Fruit fly (Drosophila melanogaster) whole organism, embryonic: ENCODE measurements around the gene CG11695.

Experiments used
- Asciz ChIP-seq: fragments of 200-800 bp; sonication (Bioruptor generic); optimal IDR thresholded peaks from 2 replicates; lab custom pipeline; 2017; ENCODE audit warnings: missing biosample characterization, mild to moderate bottlenecking, missing genetic modification characterization, missing genetic modification reagents
- Bdp1 ChIP-seq: fragments of 200-800 bp; sonication (Bioruptor generic); optimal IDR thresholded peaks from 3 replicates; lab custom pipeline; 2016; ENCODE audit warnings: missing biosample characterization, missing genetic modification characterization
- CG1024 ChIP-seq: fragments of 200-800 bp; sonication (Bioruptor generic); IDR thresholded peaks from 2 replicates; pipeline ENCODE4 v1.3.6; 2022; ENCODE audit warnings: missing biosample characterization, missing genetic modification characterization
- CG11504 ChIP-seq: fragments of 200-800 bp; sonication (Bioruptor generic); optimal IDR thresholded peaks from 3 replicates; lab custom pipeline; 2019; ENCODE audit warnings: missing biosample characterization, mild to moderate bottlenecking, missing genetic modification characterization, moderate library complexity
- CG12219 ChIP-seq: fragments of 200-800 bp; sonication (Bioruptor generic); optimal IDR thresholded peaks from 3 replicates; lab custom pipeline; 2018; ENCODE audit warnings: missing biosample characterization, mild to moderate bottlenecking, missing genetic modification characterization
- CG14014 ChIP-seq: fragments of 200-800 bp; sonication (Bioruptor generic); IDR thresholded peaks from 2 replicates; pipeline ENCODE4 v1.3.6; 2022; ENCODE audit warnings: missing biosample characterization, missing genetic modification characterization
- CG1647 ChIP-seq: fragments of 200-800 bp; sonication (Bioruptor generic); optimal IDR thresholded peaks from 3 replicates; lab custom pipeline; 2016; ENCODE audit warnings: missing biosample characterization, missing genetic modification characterization
- CG16779 ChIP-seq: fragments of 200-800 bp; sonication (Bioruptor generic); IDR thresholded peaks from 2 replicates; pipeline ENCODE4 v1.3.6; 2022; ENCODE audit warnings: missing biosample characterization, missing genetic modification characterization
- CG16863 ChIP-seq: fragments of 200-800 bp; sonication (Bioruptor generic); optimal IDR thresholded peaks from 3 replicates; lab custom pipeline; 2016; ENCODE audit warnings: missing biosample characterization, missing genetic modification characterization
- CG17802 ChIP-seq: fragments of 200-800 bp; sonication (Bioruptor generic); optimal IDR thresholded peaks from 2 replicates; lab custom pipeline; 2018; ENCODE audit warnings: missing biosample characterization, mild to moderate bottlenecking, missing genetic modification characterization, moderate library complexity
- CG18011 ChIP-seq: fragments of 200-800 bp; sonication (Bioruptor generic); optimal IDR thresholded peaks from 2 replicates; lab custom pipeline; 2017; ENCODE audit warnings: missing biosample characterization, missing genetic modification characterization, mild to moderate bottlenecking, moderate library complexity, missing genotype
- CG18476 ChIP-seq: fragments of 200-800 bp; sonication (Bioruptor generic); optimal IDR thresholded peaks from 2 replicates; lab custom pipeline; 2016; ENCODE audit warnings: missing biosample characterization, mild to moderate bottlenecking, missing genetic modification characterization
- CG18764 ChIP-seq: fragments of 200-800 bp; sonication (Bioruptor generic); optimal IDR thresholded peaks from 3 replicates; lab custom pipeline; 2016; ENCODE audit warnings: missing biosample characterization, missing genetic modification characterization
- CG32532 ChIP-seq: fragments of 200-800 bp; sonication (Bioruptor generic); IDR thresholded peaks from 2 replicates; pipeline ENCODE4 v1.3.6; 2022; ENCODE audit warnings: missing biosample characterization, missing genetic modification characterization
- CG32767 ChIP-seq: fragments of 200-800 bp; sonication (Bioruptor generic); IDR thresholded peaks from 2 replicates; pipeline ENCODE4 v1.3.6; 2022; ENCODE audit warnings: missing biosample characterization, missing genetic modification characterization
- CG33213 ChIP-seq: fragments of 200-800 bp; sonication (Bioruptor generic); optimal IDR thresholded peaks from 3 replicates; lab custom pipeline; 2016; ENCODE audit warnings: missing biosample characterization, missing genetic modification characterization
- CG3838 ChIP-seq: fragments of 200-800 bp; sonication (Bioruptor generic); optimal IDR thresholded peaks from 3 replicates; lab custom pipeline; 2016; ENCODE audit warnings: missing biosample characterization, missing genetic modification characterization
- CG3995 ChIP-seq: fragments of 200-800 bp; sonication (Bioruptor generic); optimal IDR thresholded peaks from 3 replicates; lab custom pipeline; 2016; ENCODE audit warnings: missing biosample characterization, missing genetic modification characterization
- CG4360 ChIP-seq: fragments of 200-800 bp; sonication (Bioruptor generic); IDR thresholded peaks from 2 replicates; pipeline ENCODE4 v1.3.6; 2022; ENCODE audit warnings: missing biosample characterization, missing genetic modification characterization
- CG4617 ChIP-seq: fragments of 200-800 bp; sonication (Bioruptor generic); optimal IDR thresholded peaks from 3 replicates; lab custom pipeline; 2016; ENCODE audit warnings: missing biosample characterization, missing genetic modification characterization, borderline replicate concordance
- CG6689 ChIP-seq: fragments of 200-800 bp; sonication (Bioruptor generic); IDR thresholded peaks from 2 replicates; pipeline ENCODE4 v1.3.6; 2022; ENCODE audit warnings: missing biosample characterization, missing genetic modification characterization
- CG6765 ChIP-seq: fragments of 200-800 bp; sonication (Bioruptor generic); optimal IDR thresholded peaks from 3 replicates; lab custom pipeline; 2017; ENCODE audit warnings: missing biosample characterization, mild to moderate bottlenecking, missing genetic modification characterization
- CG7556 ChIP-seq: fragments of 200-800 bp; sonication (Bioruptor generic); optimal IDR thresholded peaks from 2 replicates; lab custom pipeline; 2017; ENCODE audit warnings: missing biosample characterization, mild to moderate bottlenecking, missing genetic modification characterization
- CG8924 ChIP-seq: fragments of 200-800 bp; optimal IDR thresholded peaks from 3 replicates; lab custom pipeline; 2019; ENCODE audit warnings: missing biosample characterization, mild to moderate bottlenecking, missing genetic modification characterization, moderate library complexity
- CrebB ChIP-seq: fragments of 200-800 bp; sonication (Bioruptor generic); optimal IDR thresholded peaks from 3 replicates; lab custom pipeline; 2018; ENCODE audit warnings: missing biosample characterization, mild to moderate bottlenecking, missing genetic modification characterization
- Deaf1 ChIP-seq: fragments of 200-800 bp; optimal IDR thresholded peaks from 3 replicates; lab custom pipeline; 2019; ENCODE audit warnings: missing biosample characterization, mild to moderate bottlenecking, missing genetic modification characterization, moderate library complexity
- Dek ChIP-seq: fragments of 200-800 bp; sonication (Bioruptor generic); optimal IDR thresholded peaks from 3 replicates; lab custom pipeline; 2019; ENCODE audit warnings: missing biosample characterization, mild to moderate bottlenecking, missing genetic modification characterization, moderate library complexity
- Elba2 ChIP-seq: fragments of 200-800 bp; sonication (Bioruptor generic); optimal IDR thresholded peaks from 3 replicates; lab custom pipeline; 2016; ENCODE audit warnings: missing biosample characterization, missing genetic modification characterization
- Gug ChIP-seq: fragments of 200-800 bp; sonication (Bioruptor generic); IDR thresholded peaks from 4 replicates; pipeline ENCODE4 v1.3.6; 2022; ENCODE audit warnings: missing biosample characterization, missing genetic modification characterization
- Hr3 ChIP-seq: fragments of 200-800 bp; sonication (Bioruptor generic); optimal IDR thresholded peaks from 3 replicates; lab custom pipeline; 2016; ENCODE audit warnings: missing biosample characterization, missing genetic modification characterization
- Hr39 ChIP-seq: fragments of >200 bp; optimal IDR thresholded peaks from 2 replicates; lab custom pipeline; 2017
- Hsf ChIP-seq: fragments of 200-800 bp; sonication (Bioruptor generic); optimal IDR thresholded peaks from 3 replicates; lab custom pipeline; 2016; ENCODE audit warnings: missing biosample characterization, missing genetic modification characterization
- MESR4 ChIP-seq: fragments of 200-800 bp; sonication (Bioruptor generic); optimal IDR thresholded peaks from 2 replicates; lab custom pipeline; 2018; ENCODE audit warnings: missing biosample characterization, mild to moderate bottlenecking, missing genetic modification characterization, moderate library complexity
- Tbp ChIP-seq: fragments of >200 bp; optimal IDR thresholded peaks from 2 replicates; lab custom pipeline; 2018; ENCODE audit warnings: missing biosample characterization, missing genetic modification characterization
- Trl ChIP-seq, 3 experiments: fragments of >200 bp in 2 of 3; fragments of 200-800 bp in 1 of 3; sonication (Bioruptor generic) in 1 of 3; optimal IDR thresholded peaks; 2 replicates in 1 of 3; 3 replicates in 2 of 3; lab custom pipeline; 2016 to 2017; ENCODE audit warnings: missing biosample characterization in 1 of 3, missing genetic modification characterization in 1 of 3
- YL-1 ChIP-seq: fragments of 200-800 bp; sonication (Bioruptor generic); optimal IDR thresholded peaks from 3 replicates; lab custom pipeline; 2017; ENCODE audit warnings: missing biosample characterization, mild to moderate bottlenecking, missing genetic modification characterization
- al ChIP-seq: fragments of 200-800 bp; sonication (Bioruptor generic); IDR thresholded peaks from 2 replicates; pipeline ENCODE4 v1.3.6; 2022; ENCODE audit warnings: missing biosample characterization, missing genetic modification characterization
- bigmax ChIP-seq: fragments of 200-800 bp; sonication (Bioruptor generic); optimal IDR thresholded peaks from 2 replicates; lab custom pipeline; 2018; ENCODE audit warnings: missing biosample characterization, mild to moderate bottlenecking, missing genetic modification characterization
- cg ChIP-seq: fragments of 200-800 bp; sonication (Bioruptor generic); optimal IDR thresholded peaks from 3 replicates; lab custom pipeline; 2019; ENCODE audit warnings: missing biosample characterization, mild to moderate bottlenecking, missing genetic modification characterization, moderate library complexity
- ci ChIP-seq: fragments of 200-800 bp; sonication (Bioruptor generic); IDR thresholded peaks from 3 replicates; pipeline ENCODE4 v1.3.6; 2022; ENCODE audit warnings: missing biosample characterization, missing genetic modification characterization
- fd3F ChIP-seq: fragments of 200-800 bp; sonication (Bioruptor generic); optimal IDR thresholded peaks from 2 replicates; lab custom pipeline; 2018; ENCODE audit warnings: missing biosample characterization, mild to moderate bottlenecking, missing genetic modification characterization, moderate library complexity
- gce ChIP-seq: fragments of 200-800 bp; sonication (Bioruptor generic); IDR thresholded peaks from 3 replicates; pipeline ENCODE4 v1.3.6; 2022; ENCODE audit warnings: missing biosample characterization, missing genetic modification characterization
- mam ChIP-seq: fragments of 200-800 bp; sonication (Bioruptor generic); optimal IDR thresholded peaks from 3 replicates; lab custom pipeline; 2016; ENCODE audit warnings: missing biosample characterization, missing genetic modification characterization
- nom ChIP-seq: fragments of 200-800 bp; sonication (Bioruptor generic); optimal IDR thresholded peaks from 2 replicates; lab custom pipeline; 2017; ENCODE audit warnings: missing biosample characterization, missing genetic modification characterization, mild to moderate bottlenecking, moderate library complexity, missing genetic modification reagents
- pho ChIP-seq: fragments of 200-800 bp; sonication (Bioruptor generic); optimal IDR thresholded peaks from 2 replicates; lab custom pipeline; 2016; ENCODE audit warnings: missing biosample characterization, missing genetic modification characterization
- ranshi ChIP-seq: fragments of 200-800 bp; sonication (Bioruptor generic); IDR thresholded peaks from 2 replicates; pipeline ENCODE4 v1.3.6; 2022; ENCODE audit warnings: missing biosample characterization, missing genetic modification characterization
- schlank ChIP-seq: fragments of 200-800 bp; sonication (Bioruptor generic); optimal IDR thresholded peaks from 2 replicates; lab custom pipeline; 2018; ENCODE audit warnings: missing biosample characterization, mild to moderate bottlenecking, missing genetic modification characterization
- scrt ChIP-seq: fragments of 200-800 bp; sonication (Bioruptor generic); optimal IDR thresholded peaks from 2 replicates; lab custom pipeline; 2018; ENCODE audit warnings: missing biosample characterization, mild to moderate bottlenecking, missing genetic modification characterization, moderate library complexity
- sisA ChIP-seq: fragments of 200-800 bp; sonication (Bioruptor generic); IDR thresholded peaks from 2 replicates; pipeline ENCODE4 v1.3.6; 2022; ENCODE audit warnings: missing biosample characterization, missing genetic modification characterization
- sqz ChIP-seq: fragments of 200-800 bp; sonication (Bioruptor generic); optimal IDR thresholded peaks from 3 replicates; lab custom pipeline; 2018; ENCODE audit warnings: missing biosample characterization, mild to moderate bottlenecking, missing genetic modification characterization
- tna ChIP-seq: fragments of 200-800 bp; sonication (Bioruptor generic); IDR thresholded peaks from 2 replicates; pipeline ENCODE4 v1.3.6; 2022; ENCODE audit warnings: missing biosample characterization, missing genetic modification characterization; ENCODE audit not compliant: partially characterized antibody
- wor ChIP-seq: fragments of 200-800 bp; sonication (Bioruptor generic); IDR thresholded peaks from 2 replicates; pipeline ENCODE4 v1.3.6; 2022; ENCODE audit warnings: missing biosample characterization, missing genetic modification characterization

CG11695 gene

DNA sequence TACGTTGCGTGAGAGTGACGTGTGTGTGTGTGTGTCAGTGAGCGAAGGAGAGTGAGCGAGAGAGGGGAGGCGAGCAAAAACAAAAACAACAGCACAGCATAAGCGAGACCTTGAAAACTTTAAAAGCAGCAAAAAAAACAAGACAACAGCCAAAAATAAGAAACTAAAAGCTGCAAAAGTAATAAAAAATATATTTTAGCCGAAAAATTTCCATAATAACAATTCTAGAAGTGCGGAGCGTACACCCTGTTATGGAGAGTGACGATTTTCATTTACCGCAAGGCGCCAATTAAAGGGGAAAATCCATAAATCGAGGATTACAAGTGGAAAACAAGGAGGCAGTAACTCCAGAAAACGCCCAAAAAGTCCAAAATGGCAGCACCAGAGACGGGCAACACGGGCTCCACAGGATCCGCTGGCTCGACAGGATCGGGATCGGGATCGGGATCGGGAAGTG is 39.8 kb downstream of the CG11695 start:
- TF ChIP-seq scrt (GFP tag; lab: Kevin White, UChicago) (no peak), Dek (tag; lab: Kevin White, UChicago) (no peak), CG4360 (GFP tag; lab: Robert Waterston, UW) (peak; percentile 91), CG7556 (GFP tag; lab: Kevin White, UChicago) (no peak), pho (GFP tag; lab: Kevin White, UChicago) (no peak), Elba2 (no peak), YL-1 (GFP tag; lab: Kevin White, UChicago) (no peak), fd3F (GFP tag; lab: Kevin White, UChicago) (no peak), CG17802 (tag; lab: Kevin White, UChicago) (no peak), CG18764 (GFP tag; lab: Kevin White, UChicago) (no peak), bigmax (GFP tag; lab: Kevin White, UChicago) (no peak), MESR4 (no peak), Hsf (GFP tag; lab: Kevin White, UChicago) (no peak), CG16863 (GFP tag; lab: Kevin White, UChicago) (no peak), wor (GFP tag; lab: Robert Waterston, UW) (no peak), tna (no peak), Gug (GFP tag; lab: Robert Waterston, UW) (no peak), sisA (GFP tag; lab: Robert Waterston, UW) (no peak), gce (GFP tag; lab: Robert Waterston, UW) (no peak), CG3838 (GFP tag; lab: Kevin White, UChicago) (no peak), CG32767 (GFP tag; lab: Robert Waterston, UW) (no peak), CG11504 (tag; lab: Kevin White, UChicago) (no peak), cg (peak; percentile 76), Hr39 (lab: Kevin White, UChicago) (no peak), ci (GFP tag; lab: Robert Waterston, UW) (no peak), CG1647 (GFP tag; lab: Kevin White, UChicago) (no peak), CG18476 (no peak), Bdp1 (GFP tag; lab: Kevin White, UChicago) (no peak), CG4617 (GFP tag; lab: Kevin White, UChicago) (peak; percentile 27), Asciz (no peak), CG33213 (no peak), mam (GFP tag; lab: Kevin White, UChicago) (no peak), CG6765 (GFP tag; lab: Kevin White, UChicago) (no peak), Tbp (GFP tag; lab: Kevin White, UChicago) (no peak), CG8924 (tag; lab: Kevin White, UChicago) (no peak), Hr3 (GFP tag; lab: Kevin White, UChicago) (no peak), schlank (tag; lab: Kevin White, UChicago) (no peak), ranshi (no peak), nom (GFP tag; lab: Kevin White, UChicago) (peak; percentile 49), CG6689 (no peak), CG1024 (GFP tag; lab: Robert Waterston, UW) (no peak), sqz (peak; percentile 70), Deaf1 (tag; lab: Kevin White, UChicago) (no peak), CrebB (tag; lab: Kevin White, UChicago) (no peak), CG3995 (GFP tag; lab: Kevin White, UChicago) (no peak), CG12219 (GFP tag; lab: Kevin White, UChicago) (no peak), CG14014 (GFP tag; lab: Robert Waterston, UW) (no peak), Trl (optimal IDR thresholded peaks at IDR 0.05; lab: Kevin White, UChicago) (peak; percentile 63 to 85), Trl (GFP tag; optimal IDR thresholded peaks at IDR 0.05; lab: Kevin White, UChicago) (no peak), CG18011 (no peak), CG32532 (GFP tag; lab: Robert Waterston, UW) (no peak), al (GFP tag; lab: Robert Waterston, UW) (no peak), CG16779 (no peak)
